Worm (Caenorhabditis elegans): ENCODE measurements around the gene sth-1.

- no peak for TF ChIP-seq sptf-1 (tag; optimal IDR thresholded peaks at IDR 0.05)
- TF ChIP-seq nhr-76 (tag; optimal IDR thresholded peaks at IDR 0.05) = no peak
- TF ChIP-seq unc-62 (GFP tag; optimal IDR thresholded peaks at IDR 0.05) = no peak
- no peak for TF ChIP-seq mep-1 (tag; optimal IDR thresholded peaks at IDR 0.05)
- TF ChIP-seq snpc-4 (tag; optimal IDR thresholded peaks at IDR 0.05) = no peak
- TF ChIP-seq lin-32 (GFP tag; optimal IDR thresholded peaks at IDR 0.05) = no peak
- TF ChIP-seq ces-1 (GFP tag; optimal IDR thresholded peaks at IDR 0.05) = no peak
- TF ChIP-seq unc-39 (tag; optimal IDR thresholded peaks at IDR 0.05) = no peak
- TF ChIP-seq pha-4 (tag; optimal IDR thresholded peaks at IDR 0.05) = no peak
- TF ChIP-seq unc-120 (tag; optimal IDR thresholded peaks at IDR 0.05; ENCODE audit: poor library complexity, severe bottlenecking) = no peak
- TF ChIP-seq zip-8 (tag; optimal IDR thresholded peaks at IDR 0.05) = no peak
- no peak for TF ChIP-seq lsy-2 (tag; optimal IDR thresholded peaks at IDR 0.05)
Measured at ce11 chrV:8035947-8036346, 16.0 kb upstream of the sth-1 start, which contains the start of gene ZC513.14.
